Fruit fly (Drosophila melanogaster) whole organism, embryonic: ENCODE measurements around the gene lmd.

Source experiments
- Awh ChIP-seq: fragments of 200-800 bp; sonication (Bioruptor generic); IDR thresholded peaks from 2 replicates; pipeline ENCODE4, ENCODE4 v1.3.6; 2022; ENCODE audit warnings: missing biosample characterization, missing genetic modification characterization
- CG10209 ChIP-seq: fragments of 200-800 bp; sonication (Bioruptor generic); optimal IDR thresholded peaks from 3 replicates; lab custom pipeline; 2017; ENCODE audit warnings: missing biosample characterization, mild to moderate bottlenecking, missing genetic modification characterization, missing genetic modification reagents
- CG10366 ChIP-seq: fragments of 200-800 bp; sonication (Bioruptor generic); IDR thresholded peaks from 2 replicates; pipeline ENCODE4 v1.3.6; 2022; ENCODE audit warnings: missing biosample characterization, missing genetic modification characterization
- CG11695 ChIP-seq: fragments of 200-800 bp; sonication (Bioruptor generic); IDR thresholded peaks from 3 replicates; pipeline ENCODE4 v1.3.6; 2022; ENCODE audit warnings: missing biosample characterization, missing genetic modification characterization
- CG13424 ChIP-seq: fragments of 200-800 bp; sonication (Bioruptor generic); optimal IDR thresholded peaks from 2 replicates; lab custom pipeline; 2019; ENCODE audit warnings: missing biosample characterization, mild to moderate bottlenecking, missing genetic modification characterization, moderate library complexity
- CG1832 ChIP-seq: fragments of 200-800 bp; sonication (Bioruptor generic); optimal IDR thresholded peaks from 2 replicates; lab custom pipeline; 2017; ENCODE audit warnings: missing biosample characterization, mild to moderate bottlenecking, missing genetic modification characterization, inconsistent platforms
- CG18476 ChIP-seq: fragments of 200-800 bp; sonication (Bioruptor generic); optimal IDR thresholded peaks from 2 replicates; lab custom pipeline; 2016; ENCODE audit warnings: missing biosample characterization, mild to moderate bottlenecking, missing genetic modification characterization
- CG18619 ChIP-seq: fragments of 200-800 bp; sonication (Bioruptor generic); optimal IDR thresholded peaks from 3 replicates; lab custom pipeline; 2017; ENCODE audit warnings: missing biosample characterization, mild to moderate bottlenecking, missing genetic modification characterization
- CG18764 ChIP-seq: fragments of 200-800 bp; sonication (Bioruptor generic); optimal IDR thresholded peaks from 3 replicates; lab custom pipeline; 2016; ENCODE audit warnings: missing biosample characterization, missing genetic modification characterization
- CG2712 ChIP-seq: fragments of 200-800 bp; optimal IDR thresholded peaks from 3 replicates; lab custom pipeline; 2019; ENCODE audit warnings: missing biosample characterization, mild to moderate bottlenecking, missing genetic modification characterization, moderate library complexity
- CG31224 ChIP-seq: fragments of 200-800 bp; sonication (Bioruptor generic); IDR thresholded peaks from 2 replicates; pipeline ENCODE4 v1.3.6; 2022; ENCODE audit warnings: missing biosample characterization, missing genetic modification characterization
- CG32767 ChIP-seq: fragments of 200-800 bp; sonication (Bioruptor generic); IDR thresholded peaks from 2 replicates; pipeline ENCODE4 v1.3.6; 2022; ENCODE audit warnings: missing biosample characterization, missing genetic modification characterization
- CG5953 ChIP-seq: fragments of 200-800 bp; sonication (Bioruptor generic); IDR thresholded peaks from 2 replicates; pipeline ENCODE4 v1.3.6; 2022; ENCODE audit warnings: missing biosample characterization, missing genetic modification characterization
- CG7556 ChIP-seq: fragments of 200-800 bp; sonication (Bioruptor generic); optimal IDR thresholded peaks from 2 replicates; lab custom pipeline; 2017; ENCODE audit warnings: missing biosample characterization, mild to moderate bottlenecking, missing genetic modification characterization
- CG8478 ChIP-seq: fragments of >200 bp; optimal IDR thresholded peaks from 2 replicates; lab custom pipeline; 2018
- CG9727 ChIP-seq: fragments of 200-800 bp; sonication (Bioruptor generic); optimal IDR thresholded peaks from 3 replicates; lab custom pipeline; 2017; ENCODE audit warnings: missing biosample characterization, mild to moderate bottlenecking, missing genetic modification characterization
- CG9932 ChIP-seq: fragments of 200-800 bp; sonication (Bioruptor generic); IDR thresholded peaks from 2 replicates; pipeline ENCODE4 v1.3.6; 2022; ENCODE audit warnings: missing biosample characterization, missing genetic modification characterization
- Camta ChIP-seq: fragments of 200-800 bp; sonication (Bioruptor generic); optimal IDR thresholded peaks from 2 replicates; lab custom pipeline; 2016; ENCODE audit warnings: missing biosample characterization, missing genetic modification characterization
- CrebB ChIP-seq: fragments of 200-800 bp; sonication (Bioruptor generic); optimal IDR thresholded peaks from 3 replicates; lab custom pipeline; 2018; ENCODE audit warnings: missing biosample characterization, mild to moderate bottlenecking, missing genetic modification characterization
- D ChIP-seq, 2 experiments: fragments of 200-800 bp in 1 of 2; fragments of >200 bp in 1 of 2; sonication (Bioruptor generic) in 1 of 2; optimal IDR thresholded peaks; 2 replicates in 1 of 2; 3 replicates in 1 of 2; lab custom pipeline; 2017; ENCODE audit warnings: mild to moderate bottlenecking in 1 of 2, missing biosample characterization in 1 of 2, missing genetic modification characterization in 1 of 2, missing genetic modification reagents in 1 of 2
- Dbx ChIP-seq: fragments of 200-800 bp; sonication (Bioruptor generic); IDR thresholded peaks from 3 replicates; pipeline ENCODE4 v1.3.6; 2022; ENCODE audit warnings: missing biosample characterization, missing genetic modification characterization
- Dip2 ChIP-seq: fragments of 200-800 bp; sonication (Bioruptor generic); IDR thresholded peaks from 2 replicates; pipeline ENCODE4 v1.3.6; 2022; ENCODE audit warnings: missing biosample characterization, missing genetic modification characterization
- Doc3 ChIP-seq: fragments of 200-800 bp; sonication (Bioruptor generic); IDR thresholded peaks from 3 replicates; pipeline ENCODE4 v1.3.6; 2022; ENCODE audit warnings: missing biosample characterization, missing genetic modification characterization; ENCODE audit not compliant: partially characterized antibody
- Elba2 ChIP-seq: fragments of 200-800 bp; sonication (Bioruptor generic); optimal IDR thresholded peaks from 3 replicates; lab custom pipeline; 2016; ENCODE audit warnings: missing biosample characterization, missing genetic modification characterization
- Fer3 ChIP-seq: fragments of 200-800 bp; sonication (Bioruptor generic); optimal IDR thresholded peaks from 2 replicates; lab custom pipeline; 2018; ENCODE audit warnings: missing biosample characterization, mild to moderate bottlenecking, missing genetic modification characterization, moderate library complexity
- Jarid2 ChIP-seq: fragments of 200-800 bp; sonication (Bioruptor generic); optimal IDR thresholded peaks from 3 replicates; lab custom pipeline; 2017; ENCODE audit warnings: mild to moderate bottlenecking, missing biosample characterization, missing genetic modification reagents, missing genetic modification characterization
- Max ChIP-seq: fragments of 200-800 bp; sonication (Bioruptor generic); optimal IDR thresholded peaks from 2 replicates; lab custom pipeline; 2016; ENCODE audit warnings: missing biosample characterization, mild to moderate bottlenecking, missing genetic modification characterization
- Med ChIP-seq: fragments of 200-800 bp; sonication (Bioruptor generic); peaks from one replicate; lab custom pipeline; 2016; ENCODE audit warnings: missing biosample characterization, missing genetic modification characterization, mild to moderate bottlenecking, inconsistent platforms, moderate library complexity
- Nf-YC ChIP-seq: fragments of 200-800 bp; optimal IDR thresholded peaks from 3 replicates; lab custom pipeline; 2019; ENCODE audit warnings: missing biosample characterization, mild to moderate bottlenecking, missing genetic modification characterization, moderate library complexity
- Oli ChIP-seq: fragments of 200-800 bp; sonication (Bioruptor generic); optimal IDR thresholded peaks from 2 replicates; lab custom pipeline; 2018; ENCODE audit warnings: missing biosample characterization, mild to moderate bottlenecking, missing genetic modification characterization, moderate library complexity
- Optix ChIP-seq: fragments of 200-800 bp; sonication (Bioruptor generic); IDR thresholded peaks from 3 replicates; pipeline ENCODE4 v1.3.6; 2022; ENCODE audit warnings: missing biosample characterization, missing genetic modification characterization
- Pdp1 ChIP-seq, 2 experiments: fragments of 200-800 bp; sonication (Bioruptor generic); optimal IDR thresholded peaks; 3 replicates each; lab custom pipeline; 2016; ENCODE audit warnings: missing biosample characterization in 2 of 2, missing genetic modification characterization in 2 of 2, mild to moderate bottlenecking in 1 of 2, moderate library complexity in 1 of 2
- Stat92E ChIP-seq, 3 experiments: fragments of >200 bp in 2 of 3; fragments of 200-800 bp in 1 of 3; sonication (Bioruptor generic) in 1 of 3; optimal IDR thresholded peaks; 2 replicates each; lab custom pipeline; 2017 to 2019; ENCODE audit warnings: missing biosample characterization in 3 of 3, missing genetic modification characterization in 3 of 3, mild to moderate bottlenecking in 1 of 3, moderate library complexity in 1 of 3
- Taf1 ChIP-seq: fragments of 200-800 bp; sonication (Bioruptor generic); IDR thresholded peaks from 2 replicates; pipeline ENCODE4 v1.3.6; 2022; ENCODE audit warnings: missing biosample characterization, missing genetic modification characterization
- abd-A ChIP-seq: fragments of 200-800 bp; sonication (Bioruptor generic); optimal IDR thresholded peaks from 3 replicates; lab custom pipeline; 2019; ENCODE audit warnings: missing biosample characterization, mild to moderate bottlenecking, missing genetic modification characterization, moderate library complexity
- bigmax ChIP-seq: fragments of 200-800 bp; sonication (Bioruptor generic); optimal IDR thresholded peaks from 2 replicates; lab custom pipeline; 2018; ENCODE audit warnings: missing biosample characterization, mild to moderate bottlenecking, missing genetic modification characterization
- cwo ChIP-seq: fragments of 200-800 bp; sonication (Bioruptor generic); optimal IDR thresholded peaks from 3 replicates; lab custom pipeline; 2017; ENCODE audit warnings: missing biosample characterization, missing genetic modification characterization, mild to moderate bottlenecking, moderate library complexity, missing genetic modification reagents
- danr ChIP-seq: fragments of 200-800 bp; sonication (Bioruptor generic); IDR thresholded peaks from 2 replicates; pipeline ENCODE4 v1.3.6; 2022; ENCODE audit warnings: missing biosample characterization, missing genetic modification characterization
- fu2 ChIP-seq: fragments of 200-800 bp; sonication (Bioruptor generic); optimal IDR thresholded peaks from 2 replicates; lab custom pipeline; 2016; ENCODE audit warnings: missing biosample characterization, missing genetic modification characterization
- jing ChIP-seq: fragments of 200-800 bp; sonication (Bioruptor generic); optimal IDR thresholded peaks from 2 replicates; lab custom pipeline; 2018; ENCODE audit warnings: missing biosample characterization, mild to moderate bottlenecking, missing genetic modification characterization
- nerfin-2 ChIP-seq: fragments of 200-800 bp; sonication (Bioruptor generic); IDR thresholded peaks from 2 replicates; pipeline ENCODE4 v1.3.6; 2022; ENCODE audit warnings: missing biosample characterization, missing genetic modification characterization; ENCODE audit not compliant: partially characterized antibody
- prd ChIP-seq, 3 experiments: fragments of >200 bp in 2 of 3; fragments of 200-800 bp in 1 of 3; sonication (Bioruptor generic) in 1 of 3; optimal IDR thresholded peaks in 2 of 3; IDR thresholded peaks in 1 of 3; 2 replicates in 2 of 3; 3 replicates in 1 of 3; pipeline versions ENCODE4 v1.3.6 to Lab custom; 2017 to 2022; ENCODE audit warnings: missing biosample characterization in 1 of 3, missing genetic modification characterization in 1 of 3
- pzg ChIP-seq: fragments of 200-800 bp; sonication (Bioruptor generic); optimal IDR thresholded peaks from 3 replicates; lab custom pipeline; 2018; ENCODE audit warnings: missing biosample characterization, mild to moderate bottlenecking, missing genetic modification characterization, moderate library complexity
- sd ChIP-seq: fragments of 200-800 bp; sonication (Bioruptor generic); optimal IDR thresholded peaks from 3 replicates; lab custom pipeline; 2018; ENCODE audit warnings: missing biosample characterization, mild to moderate bottlenecking, missing genetic modification characterization, moderate library complexity
- sens ChIP-seq: fragments of 200-800 bp; sonication (Bioruptor generic); peaks from one replicate; lab custom pipeline; 2016; ENCODE audit warnings: missing biosample characterization, missing genetic modification characterization
- slou ChIP-seq: fragments of 200-800 bp; sonication (Bioruptor generic); optimal IDR thresholded peaks from 3 replicates; lab custom pipeline; 2016; ENCODE audit warnings: missing biosample characterization, missing genetic modification characterization
- tin ChIP-seq: fragments of 200-800 bp; sonication (Bioruptor generic); optimal IDR thresholded peaks from 3 replicates; lab custom pipeline; 2016; ENCODE audit warnings: missing biosample characterization, missing genetic modification characterization
- usp ChIP-seq: fragments of >200 bp; optimal IDR thresholded peaks from 2 replicates; lab custom pipeline; 2017; ENCODE audit warnings: missing biosample characterization, missing genetic modification characterization
- vfl ChIP-seq: fragments of 200-800 bp; sonication (Bioruptor generic); optimal IDR thresholded peaks from 2 replicates; lab custom pipeline; 2016; ENCODE audit warnings: missing biosample characterization, missing genetic modification characterization

The lmd gene

DNA sequence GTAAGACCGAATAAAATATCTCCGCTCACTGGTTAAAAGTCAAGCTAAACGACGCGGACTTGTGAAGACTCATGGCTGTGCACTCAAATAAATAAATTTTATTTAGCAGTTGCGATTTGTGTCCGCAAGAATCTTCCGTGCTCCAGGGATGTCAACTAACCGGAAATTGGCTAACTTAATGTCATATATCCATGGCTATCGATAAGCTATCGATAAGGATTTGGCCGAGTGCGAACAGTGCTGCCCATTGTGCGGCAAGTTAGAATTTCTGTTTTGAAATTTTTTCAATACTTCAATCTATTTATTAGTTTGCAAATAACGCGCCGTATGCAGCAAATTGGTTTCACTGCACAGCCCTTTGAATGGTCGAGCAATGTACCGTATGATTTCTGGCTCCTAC lies 27.4 kb upstream of the lmd start, which contains the start of gene p53 (continued):
- TF ChIP-seq Dbx (GFP tag; lab: Robert Waterston, UW) (peak; percentile 81; the same call in 2 of the 3 replicates), abd-A (tag; lab: Kevin White, UChicago) (no peak), Fer3 (peak; percentile 81), D (optimal IDR thresholded peaks at IDR 0.05; lab: Kevin White, UChicago) (no peak), D (GFP tag; optimal IDR thresholded peaks at IDR 0.05; lab: Kevin White, UChicago) (peak; percentile 62), nerfin-2 (GFP tag; lab: Robert Waterston, UW) (peak; percentile 40; the same call in 1 of the 2 replicates), Taf1 (GFP tag; lab: Robert Waterston, UW) (no peak), danr (GFP tag; lab: Robert Waterston, UW) (no peak), vfl (GFP tag; lab: Kevin White, UChicago) (peak; percentile 39), sens (GFP tag; lab: Kevin White, UChicago) (peak; percentile 92), tin (GFP tag; lab: Kevin White, UChicago) (peak; percentile 66), CG5953 (GFP tag; lab: Robert Waterston, UW) (no peak), CG2712 (tag; lab: Kevin White, UChicago) (peak; percentile 71), Dip2 (GFP tag; lab: Robert Waterston, UW) (no peak), CG13424 (peak; percentile 33), Camta (GFP tag; lab: Kevin White, UChicago) (peak; percentile 83), CG31224 (GFP tag; lab: Robert Waterston, UW) (0 out of 2 replicates have a peak, but pooled peaks have one; percentile 32), Doc3 (GFP tag; lab: Robert Waterston, UW) (peak; percentile 41; the same call in 1 of the 3 replicates), Nf-YC (tag; lab: Kevin White, UChicago) (peak; percentile 18), cwo (no peak), jing (GFP tag; lab: Kevin White, UChicago) (peak; percentile 34), CG7556 (peak; percentile 33), fu2 (GFP tag; lab: Kevin White, UChicago) (peak; percentile 60), CG10366 (GFP tag; lab: Robert Waterston, UW) (peak; percentile 60), CG18476 (GFP tag; lab: Kevin White, UChicago) (peak; percentile 8), CG32767 (GFP tag; lab: Robert Waterston, UW) (0 out of 2 replicates have a peak, but pooled peaks have one; percentile 43), Stat92E (GFP tag; optimal IDR thresholded peaks at IDR 0.05; lab: Kevin White, UChicago) (no peak), Max (GFP tag; lab: Kevin White, UChicago) (peak; percentile 70), Pdp1 (GFP tag; optimal IDR thresholded peaks at IDR 0.05; lab: Kevin White, UChicago) (peak; percentile 57 to 59), Med (GFP tag; lab: Kevin White, UChicago) (peak; percentile 98), Jarid2 (GFP tag; lab: Kevin White, UChicago) (peak; percentile 60), slou (peak; percentile 49), prd (optimal IDR thresholded peaks at IDR 0.05; lab: Kevin White, UChicago) (no peak), prd (GFP tag; IDR thresholded peaks at IDR 0.05; lab: Robert Waterston, UW) (peak; percentile 46; the same call in 2 of the 3 replicates), Awh (GFP tag; lab: Robert Waterston, UW) (peak; percentile 78), CG8478 (lab: Kevin White, UChicago) (no peak), bigmax (GFP tag; lab: Kevin White, UChicago) (peak; percentile 52), usp (GFP tag; lab: Kevin White, UChicago) (no peak), Elba2 (GFP tag; lab: Kevin White, UChicago) (no peak), CG10209 (peak; percentile 71), CG18764 (GFP tag; lab: Kevin White, UChicago) (peak; percentile 63), pzg (peak; percentile 71), Optix (GFP tag; lab: Robert Waterston, UW) (peak; percentile 47; the same call in 1 of the 3 replicates), CG1832 (no peak), CG11695 (GFP tag; lab: Robert Waterston, UW) (no peak), CG9932 (GFP tag; lab: Robert Waterston, UW) (peak; percentile 75), CrebB (peak; percentile 80), CG18619 (GFP tag; lab: Kevin White, UChicago) (peak; percentile 85), Oli (tag; lab: Kevin White, UChicago) (peak; percentile 46), CG9727 (GFP tag; lab: Kevin White, UChicago) (peak; percentile 86), sd (tag; lab: Kevin White, UChicago) (peak; percentile 4)
